Worm (Caenorhabditis elegans) whole organism, midembryonic: Measurements from ENCODE around the gene odr-2.

Experiments used
- T22C8.4 ChIP-seq: fragments of 200-800 bp; sonication (Bioruptor generic); IDR thresholded peaks from 2 replicates; pipeline ENCODE4 v1.3.6; 2022; ENCODE audit warnings: missing genetic modification characterization, missing compliant biosample characterization
- cog-1 ChIP-seq: sonication (generic microtip); optimal IDR thresholded peaks from 2 replicates; lab custom pipeline; 2016; ENCODE audit warnings: missing genetic modification characterization, missing compliant biosample characterization
- flt-1 ChIP-seq: fragments of 200-800 bp; sonication (Bioruptor generic); IDR thresholded peaks from 2 replicates; pipeline ENCODE4 v1.3.6; 2022; ENCODE audit warnings: missing genetic modification characterization, missing compliant biosample characterization
- klf-2 ChIP-seq: fragments of 200-800 bp; sonication (Bioruptor generic); conservative IDR thresholded peaks from 2 replicates; pipeline ENCODE4 v1.3.6; 2022; ENCODE audit warnings: missing genetic modification reagents, missing genetic modification characterization, missing compliant biosample characterization
- med-1 ChIP-seq: sonication (generic microtip); optimal IDR thresholded peaks from 2 replicates; lab custom pipeline; 2017; ENCODE audit warnings: missing genetic modification characterization, mild to moderate bottlenecking, missing compliant biosample characterization, antibody characterized with exemption, missing genetic modification reagents; ENCODE audit not compliant: insufficient read depth
- ref-1 ChIP-seq: fragments of 200-800 bp; sonication (Bioruptor generic); conservative IDR thresholded peaks from 2 replicates; pipeline ENCODE4 v1.3.6; 2022; ENCODE audit warnings: missing genetic modification reagents, missing genetic modification characterization, missing compliant biosample characterization
- tab-1 ChIP-seq: fragments of 200-800 bp; sonication (Bioruptor generic); IDR thresholded peaks from 2 replicates; pipeline ENCODE4 v1.3.6; 2022; ENCODE audit warnings: missing genetic modification characterization, missing compliant biosample characterization
- ztf-23 ChIP-seq: fragments of 200-800 bp; sonication (Bioruptor generic); IDR thresholded peaks from 2 replicates; pipeline ENCODE4 v1.3.6; 2022; ENCODE audit warnings: missing genetic modification reagents, missing genetic modification characterization, missing compliant biosample characterization
- ztf-29 ChIP-seq: fragments of 200-800 bp; sonication (Bioruptor generic); IDR thresholded peaks from 2 replicates; pipeline ENCODE4 v1.3.6; 2022; ENCODE audit warnings: missing genetic modification reagents, missing genetic modification characterization, missing compliant biosample characterization

DNA sequence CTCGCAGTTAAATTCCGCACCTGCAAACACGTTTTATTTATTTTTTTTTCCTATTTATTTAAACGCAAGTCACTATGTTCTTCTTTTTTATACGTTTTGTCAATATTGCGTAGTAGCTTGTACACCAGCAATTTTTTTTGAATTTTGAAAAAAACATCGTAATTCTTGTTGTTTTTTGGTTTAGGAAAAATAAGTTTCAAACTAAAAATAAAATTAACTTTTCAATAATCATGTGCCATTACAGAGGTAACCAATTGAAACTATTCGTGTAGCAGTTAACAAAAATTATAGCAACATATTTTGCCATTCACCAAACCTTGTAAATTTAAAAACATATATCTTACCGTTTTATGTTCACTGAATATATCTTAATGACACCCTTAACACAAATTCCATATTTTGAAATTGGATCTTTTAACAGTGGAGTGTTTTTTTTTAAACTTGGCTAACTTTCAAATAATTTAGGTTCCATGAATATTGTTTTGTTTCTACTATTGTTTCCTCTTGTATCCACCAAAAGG lies 19.9 kb downstream of the odr-2 start, which contains the start of gene lmd-5:
- TF ChIP-seq ref-1 (GFP tag; lab: Robert Waterston, UW) (no peak), flt-1 (GFP tag; lab: Robert Waterston, UW) (no peak), ztf-29 (no peak), cog-1 (tag; lab: Kevin White, UChicago) (no peak), med-1 (no peak), klf-2 (no peak), tab-1 (GFP tag; lab: Robert Waterston, UW) (no peak), ztf-23 (GFP tag; lab: Robert Waterston, UW) (no peak), T22C8.4 (GFP tag; lab: Robert Waterston, UW) (no peak)
